Worm (Caenorhabditis elegans) whole organism, mixed stage, embryonic: ENCODE measurements around the gene F02C9.2.

Experiments
- M03D4.4 ChIP-seq: sonication (generic microtip); optimal IDR thresholded peaks from 2 replicates; lab custom pipeline; 2017; ENCODE audit warnings: mild to moderate bottlenecking, missing genetic modification characterization, missing compliant biosample characterization
- bed-3 ChIP-seq: fragments of 200-800 bp; sonication (Bioruptor generic); optimal IDR thresholded peaks from 3 replicates; lab custom pipeline; 2018; ENCODE audit warnings: mild to moderate bottlenecking, missing genetic modification characterization, moderate library complexity, missing compliant biosample characterization
- blmp-1 ChIP-seq: fragments of 150-350 bp; optimal IDR thresholded peaks from 2 replicates; lab custom pipeline; 2014; ENCODE audit warnings: missing biosample characterization, missing genetic modification characterization
- ceh-43 ChIP-seq: fragments of 200-800 bp; sonication (Bioruptor generic); optimal IDR thresholded peaks from 2 replicates; lab custom pipeline; 2018; ENCODE audit warnings: mild to moderate bottlenecking, missing genetic modification characterization, moderate library complexity, missing compliant biosample characterization
- ceh-83 ChIP-seq: fragments of 200-800 bp; sonication (Bioruptor generic); optimal IDR thresholded peaks from 2 replicates; lab custom pipeline; 2018; ENCODE audit warnings: mild to moderate bottlenecking, missing genetic modification characterization, missing compliant biosample characterization
- ces-1 ChIP-seq: fragments of 150-350 bp; optimal IDR thresholded peaks from 2 replicates; lab custom pipeline; 2014; ENCODE audit warnings: missing biosample characterization, missing genetic modification reagents, missing genetic modification characterization
- cnd-1 ChIP-seq: fragments of 200-800 bp; sonication (Bioruptor generic); optimal IDR thresholded peaks from 2 replicates; lab custom pipeline; 2018; ENCODE audit warnings: mild to moderate bottlenecking, missing genetic modification characterization, missing compliant biosample characterization
- drap-1 ChIP-seq: fragments of 200-800 bp; sonication (Bioruptor generic); optimal IDR thresholded peaks from 3 replicates; lab custom pipeline; 2018; ENCODE audit warnings: mild to moderate bottlenecking, missing genetic modification characterization, missing compliant biosample characterization
- elt-1 ChIP-seq: sonication (generic microtip); optimal IDR thresholded peaks from 2 replicates; lab custom pipeline; 2017; ENCODE audit warnings: missing genetic modification characterization, mild to moderate bottlenecking, missing compliant biosample characterization, antibody characterized with exemption, moderate library complexity, borderline replicate concordance; ENCODE audit not compliant: insufficient read depth
- elt-3 ChIP-seq: fragments of 150-350 bp; optimal IDR thresholded peaks from 2 replicates; lab custom pipeline; 2014; ENCODE audit warnings: missing biosample characterization, missing genetic modification characterization
- flh-1 ChIP-seq: fragments of 200-800 bp; sonication (Bioruptor generic); optimal IDR thresholded peaks from 2 replicates; lab custom pipeline; 2018; ENCODE audit warnings: mild to moderate bottlenecking, missing genetic modification characterization, moderate library complexity, missing compliant biosample characterization
- ham-2 ChIP-seq: fragments of 200-800 bp; sonication (Bioruptor generic); optimal IDR thresholded peaks from 2 replicates; lab custom pipeline; 2018; ENCODE audit warnings: mild to moderate bottlenecking, missing genetic modification characterization, missing compliant biosample characterization
- lin-13 ChIP-seq: fragments of 150-350 bp; optimal IDR thresholded peaks from 2 replicates; lab custom pipeline; 2014; ENCODE audit warnings: missing biosample characterization, missing genetic modification characterization
- lin-32 ChIP-seq: fragments of 200-800 bp; sonication (Bioruptor generic); optimal IDR thresholded peaks from 2 replicates; lab custom pipeline; 2018; ENCODE audit warnings: mild to moderate bottlenecking, missing genetic modification characterization, missing compliant biosample characterization
- mab-5 ChIP-seq: fragments of 150-350 bp; optimal IDR thresholded peaks from 2 replicates; lab custom pipeline; 2014; ENCODE audit warnings: missing biosample characterization, missing genetic modification characterization
- mep-1 ChIP-seq: fragments of 150-350 bp; optimal IDR thresholded peaks from 2 replicates; lab custom pipeline; 2017; ENCODE audit warnings: missing biosample characterization, missing genetic modification reagents, missing genetic modification characterization, inconsistent platforms
- mls-2 ChIP-seq: sonication (generic microtip); optimal IDR thresholded peaks from 2 replicates; lab custom pipeline; 2016; ENCODE audit warnings: mild to moderate bottlenecking, missing genetic modification characterization, moderate library complexity, missing compliant biosample characterization
- nhr-12 ChIP-seq: fragments of 150-350 bp; optimal IDR thresholded peaks from 2 replicates; lab custom pipeline; 2014; ENCODE audit warnings: missing biosample characterization, missing genetic modification characterization
- nhr-2 ChIP-seq: fragments of 150-350 bp; optimal IDR thresholded peaks from 2 replicates; lab custom pipeline; 2014; ENCODE audit warnings: missing biosample characterization, missing genetic modification characterization
- nhr-28 ChIP-seq: fragments of 150-350 bp; optimal IDR thresholded peaks from 2 replicates; lab custom pipeline; 2014; ENCODE audit warnings: missing biosample characterization, missing genetic modification characterization
- nhr-76 ChIP-seq: sonication (generic microtip); optimal IDR thresholded peaks from 2 replicates; lab custom pipeline; 2017; ENCODE audit warnings: missing biosample characterization, missing genetic modification characterization
- pha-4 ChIP-seq: fragments of 150-350 bp; optimal IDR thresholded peaks from 2 replicates; lab custom pipeline; 2018; ENCODE audit warnings: missing biosample characterization, missing genetic modification reagents, missing genetic modification characterization
- sem-2 ChIP-seq: fragments of 200-800 bp; sonication (Bioruptor generic); optimal IDR thresholded peaks from 2 replicates; lab custom pipeline; 2018; ENCODE audit warnings: mild to moderate bottlenecking, missing genetic modification characterization, missing compliant biosample characterization
- snpc-4 ChIP-seq: fragments of 150-350 bp; optimal IDR thresholded peaks from 2 replicates; lab custom pipeline; 2014; ENCODE audit warnings: missing biosample characterization, missing genetic modification characterization
- sptf-1 ChIP-seq: sonication (generic microtip); optimal IDR thresholded peaks from 2 replicates; lab custom pipeline; 2017; ENCODE audit warnings: mild to moderate bottlenecking, missing genetic modification characterization, moderate library complexity, missing compliant biosample characterization
- tbx-8 ChIP-seq: fragments of 200-800 bp; sonication (Bioruptor generic); optimal IDR thresholded peaks from 2 replicates; lab custom pipeline; 2018; ENCODE audit warnings: mild to moderate bottlenecking, missing genetic modification characterization, moderate library complexity, missing compliant biosample characterization
- unc-120 ChIP-seq: sonication (generic microtip); optimal IDR thresholded peaks from 2 replicates; lab custom pipeline; 2017; ENCODE audit warnings: missing genetic modification characterization, missing compliant biosample characterization; ENCODE audit not compliant: poor library complexity, severe bottlenecking
- unc-39 ChIP-seq: fragments of 150-350 bp; optimal IDR thresholded peaks from 2 replicates; lab custom pipeline; 2014; ENCODE audit warnings: missing biosample characterization, missing genetic modification characterization
- unc-62 ChIP-seq: fragments of 150-350 bp; optimal IDR thresholded peaks from 2 replicates; lab custom pipeline; 2014; ENCODE audit warnings: missing biosample characterization, missing genetic modification reagents, missing genetic modification characterization
- zip-8 ChIP-seq: fragments of 150-350 bp; optimal IDR thresholded peaks from 2 replicates; lab custom pipeline; 2014; ENCODE audit warnings: missing biosample characterization, missing genetic modification characterization
- ztf-11 ChIP-seq: fragments of 150-350 bp; optimal IDR thresholded peaks from 2 replicates; lab custom pipeline; 2014; ENCODE audit warnings: missing biosample characterization, missing genetic modification characterization

F02C9.2 gene

ce11 chrV:3133293-3133755 lies at the start of gene F02C9.2:
Gene F02C9.2 (plus strand): TSS chrV:3133705.
- TF ChIP-seq snpc-4 (tag; lab: Kevin White, UChicago) (no peak), mab-5 (no peak), zip-8 (tag; lab: Kevin White, UChicago) (no peak), nhr-12 (tag; lab: Kevin White, UChicago) (no peak), elt-3 (no peak), sptf-1 (tag; lab: Kevin White, UChicago) (no peak), ham-2 (GFP tag; lab: Kevin White, UChicago) (no peak), ceh-83 (no peak), cnd-1 (tag; lab: Kevin White, UChicago) (no peak), unc-62 (GFP tag; lab: Kevin White, UChicago) (no peak)

ce11 chrV:3086260-3086659 lies 47.2 kb upstream of the F02C9.2 start, which contains the start of gene srt-8:
Gene srt-8 (plus strand): TSS chrV:3086560.
- TF ChIP-seq flh-1 (no peak), cnd-1 (tag; lab: Kevin White, UChicago) (no peak), ztf-11 (tag; lab: Kevin White, UChicago) (no peak)
- TF ChIP-seq, all 35 proteins: peak for 0

ce11 chrV:3088768-3089167 lies 44.7 kb upstream of the F02C9.2 start, which contains the start of gene acs-21:
Gene acs-21 (plus strand): TSS chrV:3089068.
- TF ChIP-seq unc-62 (GFP tag; lab: Kevin White, UChicago): no peak
- no peak for TF ChIP-seq sem-2 (GFP tag; lab: Kevin White, UChicago)
- TF ChIP-seq pha-4: no peak
- TF ChIP-seq ceh-83: no peak
- TF ChIP-seq zip-8 (tag; lab: Kevin White, UChicago): no peak
- no peak for TF ChIP-seq M03D4.4 (tag; lab: Kevin White, UChicago)
- TF ChIP-seq lin-32 (GFP tag; lab: Kevin White, UChicago): no peak
- no peak for TF ChIP-seq lin-13 (tag; lab: Kevin White, UChicago)
- TF ChIP-seq nhr-28: no peak
- TF ChIP-seq bed-3 (GFP tag; lab: Kevin White, UChicago): no peak
- no peak for TF ChIP-seq nhr-76 (tag; lab: Kevin White, UChicago)
- TF ChIP-seq elt-3: no peak
- TF ChIP-seq unc-39 (tag; lab: Kevin White, UChicago): no peak
- TF ChIP-seq unc-120: no peak
- TF ChIP-seq ces-1 (GFP tag; lab: Kevin White, UChicago): no peak
- TF ChIP-seq tbx-8 (GFP tag; lab: Kevin White, UChicago): no peak
- no peak for TF ChIP-seq mls-2 (tag; lab: Kevin White, UChicago)
- no peak for TF ChIP-seq mab-5

ce11 chrV:3094351-3094750 lies 39.2 kb upstream of the F02C9.2 start, which contains the start of gene cyp-33C9:
Gene cyp-33C9 (minus strand): TSS chrV:3094561.
- TF ChIP-seq ces-1 (GFP tag; lab: Kevin White, UChicago) (no peak), lin-13 (tag; lab: Kevin White, UChicago) (no peak), blmp-1 (tag; lab: Kevin White, UChicago) (no peak), drap-1 (GFP tag; lab: Kevin White, UChicago) (no peak), flh-1 (no peak), unc-39 (tag; lab: Kevin White, UChicago) (no peak), ceh-43 (no peak), nhr-76 (tag; lab: Kevin White, UChicago) (no peak), mab-5 (no peak), mep-1 (tag; lab: Kevin White, UChicago) (no peak), elt-3 (no peak), M03D4.4 (tag; lab: Kevin White, UChicago) (no peak), lin-32 (GFP tag; lab: Kevin White, UChicago) (no peak)

ce11 chrV:3100527-3100926 lies 33.0 kb upstream of the F02C9.2 start:
- no peak for TF ChIP-seq elt-1
- no peak for TF ChIP-seq nhr-2 (tag; lab: Kevin White, UChicago)
- no peak for TF ChIP-seq cnd-1 (tag; lab: Kevin White, UChicago)
- TF ChIP-seq M03D4.4 (tag; lab: Kevin White, UChicago): no peak
- TF ChIP-seq sem-2 (GFP tag; lab: Kevin White, UChicago): no peak
